Fruit fly (Drosophila melanogaster) whole organism, embryonic: ENCODE data around the gene CG8142.

ENCODE experiments used
- Adf1 ChIP-seq: fragments of 200-800 bp; sonication (Bioruptor generic); IDR thresholded peaks from 2 replicates; pipeline ENCODE4 v1.3.6; 2022; ENCODE audit warnings: missing biosample characterization, missing genetic modification characterization
- Aef1 ChIP-seq: fragments of 200-800 bp; sonication (Bioruptor generic); IDR thresholded peaks from 3 replicates; pipeline ENCODE4 v1.3.6; 2022; ENCODE audit warnings: missing biosample characterization, missing genetic modification characterization
- Asciz ChIP-seq: fragments of 200-800 bp; sonication (Bioruptor generic); optimal IDR thresholded peaks from 2 replicates; lab custom pipeline; 2017; ENCODE audit warnings: missing biosample characterization, mild to moderate bottlenecking, missing genetic modification characterization, missing genetic modification reagents
- Blimp-1 ChIP-seq: fragments of 200-800 bp; sonication (Bioruptor generic); optimal IDR thresholded peaks from 3 replicates; lab custom pipeline; 2018; ENCODE audit warnings: missing biosample characterization, missing genetic modification characterization, mild to moderate bottlenecking, moderate library complexity, missing genetic modification reagents
- C15 ChIP-seq: fragments of 200-800 bp; sonication (Bioruptor generic); IDR thresholded peaks from 3 replicates; pipeline ENCODE4 v1.3.6; 2022; ENCODE audit warnings: missing biosample characterization, missing genetic modification characterization
- CG10267 ChIP-seq: fragments of 200-800 bp; sonication (Bioruptor generic); optimal IDR thresholded peaks from 2 replicates; lab custom pipeline; 2018; ENCODE audit warnings: missing biosample characterization, mild to moderate bottlenecking, missing genetic modification characterization, moderate library complexity
- CG10366 ChIP-seq: fragments of 200-800 bp; sonication (Bioruptor generic); IDR thresholded peaks from 2 replicates; pipeline ENCODE4 v1.3.6; 2022; ENCODE audit warnings: missing biosample characterization, missing genetic modification characterization
- CG10431 ChIP-seq: fragments of 200-800 bp; sonication (Bioruptor generic); optimal IDR thresholded peaks from 3 replicates; lab custom pipeline; 2018; ENCODE audit warnings: missing biosample characterization, mild to moderate bottlenecking, missing genetic modification characterization
- CG11504 ChIP-seq: fragments of 200-800 bp; sonication (Bioruptor generic); optimal IDR thresholded peaks from 3 replicates; lab custom pipeline; 2019; ENCODE audit warnings: missing biosample characterization, mild to moderate bottlenecking, missing genetic modification characterization, moderate library complexity
- CG12219 ChIP-seq: fragments of 200-800 bp; sonication (Bioruptor generic); optimal IDR thresholded peaks from 3 replicates; lab custom pipeline; 2018; ENCODE audit warnings: missing biosample characterization, mild to moderate bottlenecking, missing genetic modification characterization
- CG15073 ChIP-seq: fragments of 200-800 bp; sonication (Bioruptor generic); optimal IDR thresholded peaks from 2 replicates; lab custom pipeline; 2016; ENCODE audit warnings: missing biosample characterization, missing genetic modification characterization
- CG1647 ChIP-seq: fragments of 200-800 bp; sonication (Bioruptor generic); optimal IDR thresholded peaks from 3 replicates; lab custom pipeline; 2016; ENCODE audit warnings: missing biosample characterization, missing genetic modification characterization
- CG2120 ChIP-seq: fragments of 200-800 bp; sonication (Bioruptor generic); optimal IDR thresholded peaks from 3 replicates; lab custom pipeline; 2016; ENCODE audit warnings: missing biosample characterization, missing genetic modification characterization
- CG30020 ChIP-seq: fragments of 200-800 bp; optimal IDR thresholded peaks from 2 replicates; lab custom pipeline; 2019; ENCODE audit warnings: missing biosample characterization, mild to moderate bottlenecking, missing genetic modification characterization, moderate library complexity
- CG4328 ChIP-seq: fragments of 200-800 bp; sonication (Bioruptor generic); optimal IDR thresholded peaks from 3 replicates; lab custom pipeline; 2017; ENCODE audit warnings: missing biosample characterization, missing genetic modification reagents, missing genetic modification characterization
- CG4404 ChIP-seq: fragments of 200-800 bp; sonication (Bioruptor generic); IDR thresholded peaks from 2 replicates; pipeline ENCODE4 v1.3.6; 2022; ENCODE audit warnings: missing biosample characterization, missing genetic modification characterization
- CG6654 ChIP-seq: fragments of 200-800 bp; sonication (Bioruptor generic); optimal IDR thresholded peaks from 2 replicates; lab custom pipeline; 2017; ENCODE audit warnings: missing biosample characterization, mild to moderate bottlenecking, missing genetic modification characterization
- CG7271 ChIP-seq: fragments of 200-800 bp; sonication (Bioruptor generic); optimal IDR thresholded peaks from 2 replicates; lab custom pipeline; 2018; ENCODE audit warnings: missing biosample characterization, mild to moderate bottlenecking, missing genetic modification characterization, moderate library complexity
- CG8359 ChIP-seq: fragments of 200-800 bp; sonication (Bioruptor generic); optimal IDR thresholded peaks from 2 replicates; lab custom pipeline; 2017; ENCODE audit warnings: missing biosample characterization, mild to moderate bottlenecking, missing genetic modification characterization, borderline replicate concordance
- Camta ChIP-seq: fragments of 200-800 bp; sonication (Bioruptor generic); optimal IDR thresholded peaks from 2 replicates; lab custom pipeline; 2016; ENCODE audit warnings: missing biosample characterization, missing genetic modification characterization
- CoRest ChIP-seq: fragments of 200-800 bp; sonication (Bioruptor generic); optimal IDR thresholded peaks from 3 replicates; lab custom pipeline; 2018; ENCODE audit warnings: missing biosample characterization, mild to moderate bottlenecking, missing genetic modification characterization, moderate library complexity
- Deaf1 ChIP-seq: fragments of 200-800 bp; optimal IDR thresholded peaks from 3 replicates; lab custom pipeline; 2019; ENCODE audit warnings: missing biosample characterization, mild to moderate bottlenecking, missing genetic modification characterization, moderate library complexity
- Fer3 ChIP-seq: fragments of 200-800 bp; sonication (Bioruptor generic); optimal IDR thresholded peaks from 2 replicates; lab custom pipeline; 2018; ENCODE audit warnings: missing biosample characterization, mild to moderate bottlenecking, missing genetic modification characterization, moderate library complexity
- Hsf ChIP-seq: fragments of 200-800 bp; sonication (Bioruptor generic); optimal IDR thresholded peaks from 3 replicates; lab custom pipeline; 2016; ENCODE audit warnings: missing biosample characterization, missing genetic modification characterization
- Neu2 ChIP-seq: fragments of 200-800 bp; sonication (Bioruptor generic); optimal IDR thresholded peaks from 3 replicates; lab custom pipeline; 2016; ENCODE audit warnings: missing biosample characterization, missing genetic modification characterization, borderline replicate concordance
- Oli ChIP-seq: fragments of 200-800 bp; sonication (Bioruptor generic); optimal IDR thresholded peaks from 2 replicates; lab custom pipeline; 2018; ENCODE audit warnings: missing biosample characterization, mild to moderate bottlenecking, missing genetic modification characterization, moderate library complexity
- Pdp1 ChIP-seq, 2 experiments: fragments of 200-800 bp; sonication (Bioruptor generic); optimal IDR thresholded peaks; 3 replicates each; lab custom pipeline; 2016; ENCODE audit warnings: missing biosample characterization in 2 of 2, missing genetic modification characterization in 2 of 2, mild to moderate bottlenecking in 1 of 2, moderate library complexity in 1 of 2
- Rfx ChIP-seq: fragments of 200-800 bp; sonication (Bioruptor generic); IDR thresholded peaks from 2 replicates; pipeline ENCODE4 v1.3.6; 2022; ENCODE audit warnings: missing biosample characterization, missing genetic modification characterization
- ac ChIP-seq: fragments of 200-800 bp; sonication (Bioruptor generic); optimal IDR thresholded peaks from 3 replicates; lab custom pipeline; 2017; ENCODE audit warnings: missing biosample characterization, mild to moderate bottlenecking, missing genetic modification characterization
- bcd ChIP-seq: fragments of 200-800 bp; sonication (Bioruptor generic); optimal IDR thresholded peaks from 2 replicates; lab custom pipeline; 2017; ENCODE audit warnings: missing biosample characterization, mild to moderate bottlenecking, missing genetic modification characterization
- chinmo ChIP-seq: fragments of 200-800 bp; sonication (Bioruptor generic); IDR thresholded peaks from 4 replicates; pipeline ENCODE4 v1.3.6; 2022; ENCODE audit warnings: missing biosample characterization, missing genetic modification characterization; ENCODE audit not compliant: partially characterized antibody
- dmrt11E ChIP-seq: fragments of 200-800 bp; sonication (Bioruptor generic); optimal IDR thresholded peaks from 3 replicates; lab custom pipeline; 2018; ENCODE audit warnings: missing biosample characterization, mild to moderate bottlenecking, missing genetic modification characterization, moderate library complexity
- dmrt99B ChIP-seq: fragments of 200-800 bp; sonication (Bioruptor generic); optimal IDR thresholded peaks from 2 replicates; lab custom pipeline; 2018; ENCODE audit warnings: missing biosample characterization, mild to moderate bottlenecking, missing genetic modification characterization, moderate library complexity
- fd3F ChIP-seq: fragments of 200-800 bp; sonication (Bioruptor generic); optimal IDR thresholded peaks from 2 replicates; lab custom pipeline; 2018; ENCODE audit warnings: missing biosample characterization, mild to moderate bottlenecking, missing genetic modification characterization, moderate library complexity
- gem ChIP-seq: fragments of 200-800 bp; sonication (Bioruptor generic); optimal IDR thresholded peaks from 2 replicates; lab custom pipeline; 2019; ENCODE audit warnings: missing biosample characterization, mild to moderate bottlenecking, missing genetic modification characterization, moderate library complexity
- insv ChIP-seq, 2 experiments: fragments of 200-800 bp; sonication (Bioruptor generic); optimal IDR thresholded peaks; 3 replicates each; lab custom pipeline; 2016 to 2018; ENCODE audit warnings: missing biosample characterization in 2 of 2, missing genetic modification characterization in 2 of 2
- kay ChIP-seq: fragments of 200-800 bp; sonication (Bioruptor generic); optimal IDR thresholded peaks from 2 replicates; lab custom pipeline; 2016; ENCODE audit warnings: missing biosample characterization, missing genetic modification characterization
- lov ChIP-seq, 2 experiments: fragments of 200-800 bp in 1 of 2; fragments of >200 bp in 1 of 2; sonication (Bioruptor generic) in 1 of 2; IDR thresholded peaks in 1 of 2; optimal IDR thresholded peaks in 1 of 2; 2 replicates in 1 of 2; 3 replicates in 1 of 2; pipeline versions ENCODE4 v1.3.6 to Lab custom; 2017 to 2022; ENCODE audit warnings: missing biosample characterization in 1 of 2, missing genetic modification characterization in 1 of 2
- org-1 ChIP-seq: fragments of 200-800 bp; sonication (Bioruptor generic); optimal IDR thresholded peaks from 2 replicates; lab custom pipeline; 2017; ENCODE audit warnings: missing biosample characterization, missing genetic modification characterization
- p53 ChIP-seq: fragments of 200-800 bp; sonication (Bioruptor generic); optimal IDR thresholded peaks from 2 replicates; lab custom pipeline; 2016; ENCODE audit warnings: missing biosample characterization, missing genetic modification characterization
- phol ChIP-seq: fragments of 200-800 bp; sonication (Bioruptor generic); optimal IDR thresholded peaks from 3 replicates; lab custom pipeline; 2018; ENCODE audit warnings: missing biosample characterization, mild to moderate bottlenecking, missing genetic modification characterization, moderate library complexity
- repo ChIP-seq: fragments of 200-800 bp; sonication (Bioruptor generic); optimal IDR thresholded peaks from 2 replicates; lab custom pipeline; 2016; ENCODE audit warnings: missing biosample characterization, missing genetic modification characterization
- run ChIP-seq: fragments of 200-800 bp; sonication (Bioruptor generic); optimal IDR thresholded peaks from 3 replicates; lab custom pipeline; 2018; ENCODE audit warnings: missing biosample characterization, mild to moderate bottlenecking, missing genetic modification characterization
- trem ChIP-seq: fragments of 200-800 bp; optimal IDR thresholded peaks from 3 replicates; lab custom pipeline; 2019; ENCODE audit warnings: missing biosample characterization, mild to moderate bottlenecking, missing genetic modification characterization, moderate library complexity
- unc-4 ChIP-seq: fragments of 200-800 bp; sonication (Bioruptor generic); IDR thresholded peaks from 2 replicates; pipeline ENCODE4 v1.3.6; 2022; ENCODE audit warnings: missing biosample characterization, missing genetic modification characterization; ENCODE audit not compliant: partially characterized antibody
- zen ChIP-seq: fragments of 200-800 bp; sonication (Bioruptor generic); optimal IDR thresholded peaks from 3 replicates; lab custom pipeline; 2018; ENCODE audit warnings: missing biosample characterization, mild to moderate bottlenecking, missing genetic modification characterization, moderate library complexity

Gene CG8142

dm6 chrX:17829083-17829997, 15.2 kb downstream of the CG8142 start (continued):
- TF ChIP-seq zen (tag; lab: Kevin White, UChicago) (peak; percentile 78), repo (GFP tag; lab: Kevin White, UChicago) (no peak), Asciz (GFP tag; lab: Kevin White, UChicago) (peak; percentile 71), C15 (no peak), CG1647 (GFP tag; lab: Kevin White, UChicago) (no peak), CG2120 (GFP tag; lab: Kevin White, UChicago) (no peak), org-1 (GFP tag; lab: Kevin White, UChicago) (peak; percentile 47), Deaf1 (peak; percentile 31), CG10267 (tag; lab: Kevin White, UChicago) (peak; percentile 76), Camta (GFP tag; lab: Kevin White, UChicago) (peak; percentile 52), Aef1 (no peak), p53 (GFP tag; lab: Kevin White, UChicago) (peak; percentile 80), ac (GFP tag; lab: Kevin White, UChicago) (peak; percentile 53), CG4404 (peak; percentile 61), insv (GFP tag; optimal IDR thresholded peaks at IDR 0.05; lab: Kevin White, UChicago) (peak in 1 of 2 experiments; percentile 11), run (tag; lab: Kevin White, UChicago) (peak; percentile 39), CG12219 (peak; percentile 60), Blimp-1 (GFP tag; lab: Kevin White, UChicago) (peak; percentile 50), dmrt11E (peak; percentile 87), Hsf (peak; percentile 42), fd3F (no peak), CG10431 (peak; percentile 45), Oli (tag; lab: Kevin White, UChicago) (peak; percentile 84), CG7271 (tag; lab: Kevin White, UChicago) (peak; percentile 61), Neu2 (GFP tag; lab: Kevin White, UChicago) (no peak), unc-4 (GFP tag; lab: Robert Waterston, UW) (no peak), CG15073 (no peak), kay (GFP tag; lab: Kevin White, UChicago) (peak; percentile 10), bcd (GFP tag; lab: Kevin White, UChicago) (peak; percentile 51), phol (peak; percentile 85), chinmo (GFP tag; lab: Robert Waterston, UW) (0 out of 4 replicates have a peak, but pooled peaks have one; percentile 36), CG30020 (tag; lab: Kevin White, UChicago) (peak; percentile 26), dmrt99B (tag; lab: Kevin White, UChicago) (peak; percentile 82), CG6654 (GFP tag; lab: Kevin White, UChicago) (peak; percentile 44), CoRest (tag; lab: Kevin White, UChicago) (peak; percentile 78), trem (peak; percentile 71), Pdp1 (GFP tag; optimal IDR thresholded peaks at IDR 0.05; lab: Kevin White, UChicago) (peak; percentile 26 to 36), lov (optimal IDR thresholded peaks at IDR 0.05; lab: Kevin White, UChicago) (no peak), lov (GFP tag; IDR thresholded peaks at IDR 0.05; lab: Robert Waterston, UW) (0 out of 3 replicates have a peak, but pooled peaks have one; percentile 31), CG11504 (tag; lab: Kevin White, UChicago) (peak; percentile 83), gem (tag; lab: Kevin White, UChicago) (peak; percentile 84), Adf1 (GFP tag; lab: Robert Waterston, UW) (no peak), CG4328 (GFP tag; lab: Kevin White, UChicago) (peak; percentile 18), Fer3 (tag; lab: Kevin White, UChicago) (peak; percentile 14), CG8359 (GFP tag; lab: Kevin White, UChicago) (peak; percentile 63), Rfx (peak; percentile 16; the same call in 1 of the 2 replicates), CG10366 (peak; percentile 19; the same call in 1 of the 2 replicates)
